Worm (Caenorhabditis elegans): ENCODE data around the gene F13B6.1.

ce11 chrIV:7456225-7456624 is at the start of gene F13B6.1:
- TF ChIP-seq F13H6.1 (tag; optimal IDR thresholded peaks at IDR 0.05) = no peak
- no peak for TF ChIP-seq blmp-1 (tag; optimal IDR thresholded peaks at IDR 0.05; ENCODE audit: insufficient read depth)
- TF ChIP-seq lsy-2 (tag; optimal IDR thresholded peaks at IDR 0.05) = no peak
- no peak for TF ChIP-seq mdl-1 (tag; optimal IDR thresholded peaks at IDR 0.05)
- TF ChIP-seq skn-1 (tag; optimal IDR thresholded peaks at IDR 0.05) = no peak
- no peak for TF ChIP-seq R02D3.7 (tag; optimal IDR thresholded peaks at IDR 0.05)
- TF ChIP-seq ztf-4 (tag; optimal IDR thresholded peaks at IDR 0.05) = no peak
- no peak for TF ChIP-seq lin-39 (tag; optimal IDR thresholded peaks at IDR 0.05)
- no peak for TF ChIP-seq mab-5 (tag; optimal IDR thresholded peaks at IDR 0.05)
- TF ChIP-seq unc-62 (GFP tag; optimal IDR thresholded peaks at IDR 0.05) = no peak
- no peak for TF ChIP-seq nhr-11 (tag; optimal IDR thresholded peaks at IDR 0.05)

Measured in whole organism, L2 larva.